Worm (Caenorhabditis elegans) whole organism, L2 larva: ENCODE data around the gene rbr-2.

Experiments used
- C34F6.9 ChIP-seq: fragments of 150-350 bp; optimal IDR thresholded peaks from 2 replicates; lab custom pipeline; 2014; ENCODE audit warnings: missing biosample characterization, missing genetic modification characterization
- F13H6.1 ChIP-seq: sonication (generic microtip); optimal IDR thresholded peaks from 2 replicates; lab custom pipeline; 2016; ENCODE audit warnings: missing genetic modification characterization, missing compliant biosample characterization
- R02D3.7 ChIP-seq: fragments of 150-350 bp; optimal IDR thresholded peaks from 2 replicates; lab custom pipeline; 2014; ENCODE audit warnings: missing biosample characterization, missing genetic modification characterization
- Y55F3AM.14 ChIP-seq: fragments of 200-800 bp; sonication (Bioruptor generic); optimal IDR thresholded peaks from 2 replicates; lab custom pipeline; 2018; ENCODE audit warnings: mild to moderate bottlenecking, missing genetic modification characterization, missing compliant biosample characterization
- ZK546.5 ChIP-seq: sonication (generic microtip); optimal IDR thresholded peaks from 2 replicates; lab custom pipeline; 2017; ENCODE audit warnings: missing biosample characterization, missing genetic modification characterization
- alr-1 ChIP-seq: fragments of 150-350 bp; optimal IDR thresholded peaks from 2 replicates; lab custom pipeline; 2014; ENCODE audit warnings: missing biosample characterization, missing genetic modification characterization
- ama-1 ChIP-seq: fragments of 150-350 bp; optimal IDR thresholded peaks from 2 replicates; lab custom pipeline; 2018; ENCODE audit warnings: inconsistent platforms
- blmp-1 ChIP-seq: sonication (generic microtip); optimal IDR thresholded peaks from 2 replicates; lab custom pipeline; 2017; ENCODE audit warnings: missing genetic modification characterization, mild to moderate bottlenecking, missing compliant biosample characterization, antibody characterized with exemption, moderate library complexity; ENCODE audit not compliant: insufficient read depth
- ceh-16 ChIP-seq: fragments of 150-350 bp; optimal IDR thresholded peaks from 2 replicates; lab custom pipeline; 2014; ENCODE audit warnings: missing biosample characterization, missing genetic modification characterization
- ceh-82 ChIP-seq: fragments of 150-350 bp; optimal IDR thresholded peaks from 2 replicates; lab custom pipeline; 2014; ENCODE audit warnings: missing biosample characterization, missing genetic modification characterization
- crh-2 ChIP-seq: sonication (generic microtip); optimal IDR thresholded peaks from 2 replicates; lab custom pipeline; 2017; ENCODE audit warnings: missing biosample characterization, missing genetic modification characterization
- dmd-4 ChIP-seq: sonication (generic microtip); optimal IDR thresholded peaks from 2 replicates; lab custom pipeline; 2017; ENCODE audit warnings: missing biosample characterization, missing genetic modification characterization
- egl-27 ChIP-seq: sonication (generic microtip); optimal IDR thresholded peaks from 3 replicates; lab custom pipeline; 2017; ENCODE audit warnings: missing biosample characterization, missing genetic modification reagents, missing genetic modification characterization
- elt-1 ChIP-seq: fragments of 150-350 bp; optimal IDR thresholded peaks from 2 replicates; lab custom pipeline; 2014; ENCODE audit warnings: missing biosample characterization, missing genetic modification characterization
- elt-3 ChIP-seq: sonication (generic microtip); optimal IDR thresholded peaks from 2 replicates; lab custom pipeline; 2017; ENCODE audit warnings: missing biosample characterization, missing genetic modification characterization
- gmeb-1 ChIP-seq: fragments of 150-350 bp; optimal IDR thresholded peaks from 2 replicates; lab custom pipeline; 2014; ENCODE audit warnings: missing biosample characterization, missing genetic modification characterization
- lin-11 ChIP-seq: fragments of 150-350 bp; sonication (generic microtip); optimal IDR thresholded peaks from 2 replicates; lab custom pipeline; 2014; ENCODE audit warnings: missing biosample characterization, missing genetic modification characterization, inconsistent platforms, mixed read lengths
- lin-13 ChIP-seq: fragments of 150-350 bp; optimal IDR thresholded peaks from 2 replicates; lab custom pipeline; 2014; ENCODE audit warnings: missing biosample characterization, missing genetic modification reagents, missing genetic modification characterization
- lsy-2 ChIP-seq, 2 experiments: fragments of 150-350 bp in 1 of 2; sonication (generic microtip) in 1 of 2; optimal IDR thresholded peaks; 2 replicates each; lab custom pipeline; 2014 to 2017; ENCODE audit warnings: missing biosample characterization in 2 of 2, missing genetic modification characterization in 2 of 2
- mbf-1 ChIP-seq: sonication (generic microtip); optimal IDR thresholded peaks from 2 replicates; lab custom pipeline; 2017; ENCODE audit warnings: missing biosample characterization, missing genetic modification characterization
- mdl-1 ChIP-seq, 2 experiments: fragments of 150-350 bp in 1 of 2; sonication (generic microtip) in 1 of 2; optimal IDR thresholded peaks; 2 replicates each; lab custom pipeline; 2017; ENCODE audit warnings: missing biosample characterization in 2 of 2, missing genetic modification characterization in 2 of 2
- nhr-10 ChIP-seq: sonication (generic microtip); optimal IDR thresholded peaks from 2 replicates; lab custom pipeline; 2017; ENCODE audit warnings: missing biosample characterization, missing genetic modification characterization
- nhr-11 ChIP-seq: fragments of 150-350 bp; optimal IDR thresholded peaks from 2 replicates; lab custom pipeline; 2014; ENCODE audit warnings: missing biosample characterization, missing genetic modification characterization
- nhr-12 ChIP-seq: fragments of 150-350 bp; optimal IDR thresholded peaks from 2 replicates; lab custom pipeline; 2014; ENCODE audit warnings: missing biosample characterization, missing genetic modification characterization
- nhr-129 ChIP-seq: fragments of 150-350 bp; optimal IDR thresholded peaks from 2 replicates; lab custom pipeline; 2014; ENCODE audit warnings: missing biosample characterization, missing genetic modification characterization
- nhr-21 ChIP-seq: fragments of 150-350 bp; optimal IDR thresholded peaks from 2 replicates; lab custom pipeline; 2014; ENCODE audit warnings: missing biosample characterization, missing genetic modification characterization
- nhr-23 ChIP-seq: fragments of 150-350 bp; optimal IDR thresholded peaks from 2 replicates; lab custom pipeline; 2014; ENCODE audit warnings: missing biosample characterization, missing genetic modification reagents, missing genetic modification characterization
- nhr-237 ChIP-seq: fragments of 150-350 bp; optimal IDR thresholded peaks from 2 replicates; lab custom pipeline; 2014; ENCODE audit warnings: missing biosample characterization, missing genetic modification characterization
- nhr-6 ChIP-seq: fragments of 150-350 bp; optimal IDR thresholded peaks from 2 replicates; lab custom pipeline; 2014; ENCODE audit warnings: missing biosample characterization, missing genetic modification characterization
- nhr-77 ChIP-seq: fragments of 150-350 bp; optimal IDR thresholded peaks from 2 replicates; lab custom pipeline; 2014; ENCODE audit warnings: missing biosample characterization, missing genetic modification characterization
- peb-1 ChIP-seq: fragments of 150-350 bp; optimal IDR thresholded peaks from 2 replicates; lab custom pipeline; 2014; ENCODE audit warnings: missing biosample characterization, missing genetic modification characterization
- sem-4 ChIP-seq: fragments of 150-350 bp; optimal IDR thresholded peaks from 2 replicates; lab custom pipeline; 2014; ENCODE audit warnings: missing biosample characterization, missing genetic modification reagents, missing genetic modification characterization
- sma-3 ChIP-seq: sonication (generic microtip); optimal IDR thresholded peaks from 2 replicates; lab custom pipeline; 2016; ENCODE audit warnings: missing genetic modification reagents, missing genetic modification characterization, missing compliant biosample characterization
- sma-9 ChIP-seq, 2 experiments: fragments of 150-350 bp in 1 of 2; sonication (generic microtip) in 1 of 2; optimal IDR thresholded peaks; 2 replicates each; lab custom pipeline; 2014 to 2016; ENCODE audit warnings: missing genetic modification characterization in 2 of 2, mild to moderate bottlenecking in 1 of 2, missing biosample characterization in 1 of 2, missing compliant biosample characterization in 1 of 2, missing genetic modification reagents in 1 of 2, moderate library complexity in 1 of 2
- unc-39 ChIP-seq: fragments of 150-350 bp; optimal IDR thresholded peaks from 2 replicates; lab custom pipeline; 2014; ENCODE audit warnings: missing biosample characterization, missing genetic modification characterization
- unc-55 ChIP-seq: fragments of 150-350 bp; sonication (generic microtip); optimal IDR thresholded peaks from 3 replicates; lab custom pipeline; 2014; ENCODE audit warnings: missing biosample characterization, missing genetic modification reagents, missing genetic modification characterization
- unc-62 ChIP-seq: fragments of 150-350 bp; optimal IDR thresholded peaks from 2 replicates; lab custom pipeline; 2014; ENCODE audit warnings: missing biosample characterization, missing genetic modification reagents, missing genetic modification characterization
- zag-1 ChIP-seq: fragments of 150-350 bp; optimal IDR thresholded peaks from 2 replicates; lab custom pipeline; 2014; ENCODE audit warnings: missing biosample characterization, missing genetic modification characterization
- ztf-11 ChIP-seq: sonication (generic microtip); optimal IDR thresholded peaks from 2 replicates; lab custom pipeline; 2017; ENCODE audit warnings: missing biosample characterization, missing genetic modification characterization

The rbr-2 gene

ce11 chrIV:10919770-10920169, at the start of gene rbr-2:
TSS of gene rbr-2 (plus strand) at chrIV:10920070.
- no peak for TF ChIP-seq nhr-6 (tag; lab: Kevin White, UChicago)
- TF ChIP-seq, all 48 proteins: peak for 0

- no peak for TF ChIP-seq zag-1 (tag; lab: Kevin White, UChicago)
- no peak for TF ChIP-seq mbf-1 (tag; lab: Kevin White, UChicago)
- TF ChIP-seq nhr-21, result no peak
- no peak for TF ChIP-seq lsy-2 (tag; optimal IDR thresholded peaks at IDR 0.05; lab: Kevin White, UChicago)
Measured at ce11 chrIV:10870158-10870557, 49.7 kb upstream of the rbr-2 start.

DNA sequence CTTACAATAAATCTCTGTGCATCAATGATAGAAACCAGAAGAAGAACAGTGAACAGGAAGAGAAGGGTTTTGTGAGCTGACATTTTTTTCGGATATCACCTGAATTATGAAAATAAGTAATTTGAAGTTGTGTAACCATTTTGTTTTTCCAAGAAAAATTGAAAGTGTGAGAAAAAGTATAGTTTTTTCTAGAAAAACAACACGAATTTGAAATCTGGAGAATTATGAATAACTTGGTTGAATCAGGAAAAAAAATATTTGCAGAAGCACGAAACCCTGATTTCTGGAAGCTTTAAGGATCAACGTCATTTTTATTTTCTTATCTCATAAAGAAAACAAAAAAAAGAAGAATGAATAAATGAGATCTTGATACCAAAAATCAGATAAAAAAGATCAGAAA, 45.3 kb upstream of the rbr-2 start, which contains the start of gene F13E9.12:
Gene F13E9.12, minus strand, starts transcription at position 101 of the 400 bp plus-strand sequence.
- TF ChIP-seq ceh-82 (tag; lab: Kevin White, UChicago), result no peak

ce11 chrIV:10876844-10877243, 43.0 kb upstream of the rbr-2 start, which contains the start of gene fipr-14:
TSS of gene fipr-14 (plus strand) at chrIV:10877144.
- TF ChIP-seq unc-39 (tag; lab: Kevin White, UChicago), result no peak
- TF ChIP-seq crh-2 (tag; lab: Kevin White, UChicago), result no peak
- TF ChIP-seq unc-62, result no peak
- no peak for TF ChIP-seq mdl-1 (tag; optimal IDR thresholded peaks at IDR 0.05; lab: Kevin White, UChicago)
- no peak for TF ChIP-seq ceh-16 (tag; lab: Kevin White, UChicago)
- TF ChIP-seq nhr-77 (tag; lab: Kevin White, UChicago), result no peak
- TF ChIP-seq mbf-1 (tag; lab: Kevin White, UChicago), result no peak
- no peak for TF ChIP-seq nhr-23 (tag; lab: Kevin White, UChicago)
- no peak for TF ChIP-seq nhr-12
- no peak for TF ChIP-seq ztf-11 (tag; lab: Kevin White, UChicago)
- TF ChIP-seq nhr-6 (tag; lab: Kevin White, UChicago), result no peak
- TF ChIP-seq ama-1 (lab: Kevin White, UChicago), result no peak
- TF ChIP-seq lin-11 (tag; lab: Kevin White, UChicago), result no peak
- TF ChIP-seq ceh-82 (tag; lab: Kevin White, UChicago), result no peak
- no peak for TF ChIP-seq lin-13 (GFP tag; lab: Kevin White, UChicago)
- TF ChIP-seq alr-1 (tag; lab: Kevin White, UChicago), result no peak
- no peak for TF ChIP-seq lsy-2 (tag; optimal IDR thresholded peaks at IDR 0.05; lab: Kevin White, UChicago)
- no peak for TF ChIP-seq nhr-237 (tag; lab: Kevin White, UChicago)
- TF ChIP-seq nhr-11 (tag; lab: Kevin White, UChicago), result no peak
- no peak for TF ChIP-seq egl-27 (tag; lab: Kevin White, UChicago)

- no peak for TF ChIP-seq C34F6.9 (tag; lab: Kevin White, UChicago)
- TF ChIP-seq ama-1 (lab: Kevin White, UChicago), result no peak
- TF ChIP-seq elt-3, result no peak
- TF ChIP-seq lin-11 (tag; lab: Kevin White, UChicago), result no peak
- TF ChIP-seq nhr-6 (tag; lab: Kevin White, UChicago), result no peak
- TF ChIP-seq nhr-10 (tag; lab: Kevin White, UChicago), result no peak
- TF ChIP-seq R02D3.7 (tag; lab: Kevin White, UChicago), result no peak
- TF ChIP-seq F13H6.1 (tag; lab: Kevin White, UChicago), result no peak
- no peak for TF ChIP-seq Y55F3AM.14 (GFP tag; lab: Kevin White, UChicago)
- no peak for TF ChIP-seq ztf-11 (tag; lab: Kevin White, UChicago)
- no peak for TF ChIP-seq unc-39 (tag; lab: Kevin White, UChicago)
- TF ChIP-seq sma-9 (GFP tag; optimal IDR thresholded peaks at IDR 0.05; lab: Kevin White, UChicago), result no peak
- TF ChIP-seq sma-9 (tag; optimal IDR thresholded peaks at IDR 0.05; lab: Kevin White, UChicago), result no peak
- no peak for TF ChIP-seq ceh-82 (tag; lab: Kevin White, UChicago)
- no peak for TF ChIP-seq nhr-21
- TF ChIP-seq ZK546.5 (tag; lab: Kevin White, UChicago), result no peak
- TF ChIP-seq ceh-16 (tag; lab: Kevin White, UChicago), result no peak
- no peak for TF ChIP-seq sem-4 (tag; lab: Kevin White, UChicago)
- TF ChIP-seq, all 48 proteins: peak for 0
Measured at ce11 chrIV:10879542-10879941, 40.3 kb upstream of the rbr-2 start, which contains the start of gene sdz-13. TSS of gene sdz-13 (minus strand) at chrIV:10879642.

ce11 chrIV:10880264-10880663, 39.6 kb upstream of the rbr-2 start, which contains the start of gene fipr-15:
TSS of gene fipr-15 (plus strand) at chrIV:10880564.
- no peak for TF ChIP-seq dmd-4 (tag; lab: Kevin White, UChicago)
- TF ChIP-seq blmp-1 (tag; lab: Kevin White, UChicago), result no peak
- no peak for TF ChIP-seq Y55F3AM.14 (GFP tag; lab: Kevin White, UChicago)
- TF ChIP-seq ZK546.5 (tag; lab: Kevin White, UChicago), result no peak
- no peak for TF ChIP-seq sma-3 (GFP tag; lab: Kevin White, UChicago)
- no peak for TF ChIP-seq unc-62
- no peak for TF ChIP-seq elt-1 (tag; lab: Kevin White, UChicago)
- no peak for TF ChIP-seq ceh-82 (tag; lab: Kevin White, UChicago)
- TF ChIP-seq nhr-129 (tag; lab: Kevin White, UChicago), result no peak
- no peak for TF ChIP-seq gmeb-1 (tag; lab: Kevin White, UChicago)
- no peak for TF ChIP-seq unc-55 (GFP tag; lab: Kevin White, UChicago)
- TF ChIP-seq ceh-16 (tag; lab: Kevin White, UChicago), result no peak
- TF ChIP-seq peb-1, result no peak
- TF ChIP-seq zag-1 (tag; lab: Kevin White, UChicago), result no peak
